Fruit fly (Drosophila melanogaster) whole organism, embryonic: ENCODE measurements around the gene CG18858.

ENCODE experiments used
- Blimp-1 ChIP-seq: fragments of 200-800 bp; sonication (Bioruptor generic); optimal IDR thresholded peaks from 3 replicates; lab custom pipeline; 2018; ENCODE audit warnings: missing biosample characterization, missing genetic modification characterization, mild to moderate bottlenecking, moderate library complexity, missing genetic modification reagents
- CG1024 ChIP-seq: fragments of 200-800 bp; sonication (Bioruptor generic); IDR thresholded peaks from 2 replicates; pipeline ENCODE4 v1.3.6; 2022; ENCODE audit warnings: missing biosample characterization, missing genetic modification characterization
- CG10543 ChIP-seq: fragments of 200-800 bp; sonication (Bioruptor generic); optimal IDR thresholded peaks from 3 replicates; lab custom pipeline; 2017; ENCODE audit warnings: missing biosample characterization, mild to moderate bottlenecking, missing genetic modification characterization, moderate library complexity
- CG11456 ChIP-seq: fragments of 200-800 bp; sonication (Bioruptor generic); IDR thresholded peaks from 3 replicates; pipeline ENCODE4 v1.3.6; 2022; ENCODE audit warnings: missing biosample characterization, missing genetic modification characterization
- CG11696 ChIP-seq: fragments of 200-800 bp; sonication (Bioruptor generic); IDR thresholded peaks from 2 replicates; pipeline ENCODE4 v1.3.6; 2022; ENCODE audit warnings: missing biosample characterization, missing genetic modification characterization
- CG15479 ChIP-seq: fragments of 200-800 bp; sonication (Bioruptor generic); optimal IDR thresholded peaks from 3 replicates; lab custom pipeline; 2019; ENCODE audit warnings: missing biosample characterization, mild to moderate bottlenecking, missing genetic modification characterization, moderate library complexity
- CG16813 ChIP-seq: fragments of 200-800 bp; sonication (Bioruptor generic); IDR thresholded peaks from 3 replicates; pipeline ENCODE4 v1.3.6; 2022; ENCODE audit warnings: missing biosample characterization, missing genetic modification characterization; ENCODE audit not compliant: partially characterized antibody
- CG17359 ChIP-seq: fragments of 200-800 bp; sonication (Bioruptor generic); optimal IDR thresholded peaks from 3 replicates; lab custom pipeline; 2018; ENCODE audit warnings: missing biosample characterization, mild to moderate bottlenecking, missing genetic modification characterization, moderate library complexity
- CG17568 ChIP-seq: fragments of 200-800 bp; sonication (Bioruptor generic); optimal IDR thresholded peaks from 2 replicates; lab custom pipeline; 2018; ENCODE audit warnings: missing biosample characterization, mild to moderate bottlenecking, missing genetic modification characterization, moderate library complexity
- CG4424 ChIP-seq: fragments of 200-800 bp; sonication (Bioruptor generic); optimal IDR thresholded peaks from 3 replicates; lab custom pipeline; 2016; ENCODE audit warnings: missing biosample characterization, missing genetic modification characterization
- CG6765 ChIP-seq: fragments of 200-800 bp; sonication (Bioruptor generic); optimal IDR thresholded peaks from 3 replicates; lab custom pipeline; 2017; ENCODE audit warnings: missing biosample characterization, mild to moderate bottlenecking, missing genetic modification characterization
- CG6813 ChIP-seq: fragments of 200-800 bp; sonication (Bioruptor generic); optimal IDR thresholded peaks from 2 replicates; lab custom pipeline; 2017; ENCODE audit warnings: missing biosample characterization, missing genetic modification characterization, mild to moderate bottlenecking, moderate library complexity, missing genetic modification reagents
- CTCF ChIP-seq: fragments of 200-800 bp; sonication (Bioruptor generic); optimal IDR thresholded peaks from 2 replicates; lab custom pipeline; 2017; ENCODE audit warnings: missing biosample characterization, mild to moderate bottlenecking, missing genetic modification characterization, moderate library complexity
- Camta ChIP-seq: fragments of 200-800 bp; sonication (Bioruptor generic); optimal IDR thresholded peaks from 2 replicates; lab custom pipeline; 2016; ENCODE audit warnings: missing biosample characterization, missing genetic modification characterization
- Dfd ChIP-seq, 2 experiments: fragments of >200 bp; optimal IDR thresholded peaks; 2 replicates each; lab custom pipeline; 2017; ENCODE audit warnings: missing biosample characterization in 2 of 2, missing genetic modification characterization in 2 of 2
- Dll ChIP-seq: fragments of 200-800 bp; sonication (Bioruptor generic); IDR thresholded peaks from 4 replicates; pipeline ENCODE4 v1.3.6; 2022; ENCODE audit warnings: missing biosample characterization, missing genetic modification characterization; ENCODE audit not compliant: partially characterized antibody
- Drgx ChIP-seq: fragments of 200-800 bp; sonication (Bioruptor generic); IDR thresholded peaks from 2 replicates; pipeline ENCODE4 v1.3.6; 2022; ENCODE audit warnings: missing biosample characterization, missing genetic modification characterization
- HmgD ChIP-seq: fragments of 200-800 bp; sonication (Bioruptor generic); optimal IDR thresholded peaks from 3 replicates; lab custom pipeline; 2016; ENCODE audit warnings: missing biosample characterization, missing genetic modification characterization
- Hr78 ChIP-seq, 2 experiments: fragments of 200-800 bp in 1 of 2; fragments of >200 bp in 1 of 2; sonication (Bioruptor generic) in 1 of 2; optimal IDR thresholded peaks; 2 replicates each; lab custom pipeline; 2017 to 2019; ENCODE audit warnings: missing biosample characterization in 2 of 2, missing genetic modification characterization in 2 of 2, mild to moderate bottlenecking in 1 of 2, moderate library complexity in 1 of 2
- Neu2 ChIP-seq: fragments of 200-800 bp; sonication (Bioruptor generic); optimal IDR thresholded peaks from 3 replicates; lab custom pipeline; 2016; ENCODE audit warnings: missing biosample characterization, missing genetic modification characterization, borderline replicate concordance
- Optix ChIP-seq: fragments of 200-800 bp; sonication (Bioruptor generic); IDR thresholded peaks from 3 replicates; pipeline ENCODE4 v1.3.6; 2022; ENCODE audit warnings: missing biosample characterization, missing genetic modification characterization
- TFAM ChIP-seq: fragments of 200-800 bp; sonication (Bioruptor generic); optimal IDR thresholded peaks from 2 replicates; lab custom pipeline; 2017; ENCODE audit warnings: missing biosample characterization, missing genetic modification characterization, inconsistent platforms
- Xbp1 ChIP-seq: fragments of 200-800 bp; sonication (Bioruptor generic); optimal IDR thresholded peaks from 3 replicates; lab custom pipeline; 2016; ENCODE audit warnings: missing biosample characterization, mild to moderate bottlenecking, missing genetic modification characterization
- ab ChIP-seq: fragments of 200-800 bp; sonication (Bioruptor generic); optimal IDR thresholded peaks from 2 replicates; lab custom pipeline; 2016; ENCODE audit warnings: missing biosample characterization, missing genetic modification characterization
- ap ChIP-seq: fragments of 200-800 bp; sonication (Bioruptor generic); IDR thresholded peaks from 2 replicates; pipeline ENCODE4 v1.3.6; 2022; ENCODE audit warnings: missing biosample characterization, missing genetic modification characterization
- chif ChIP-seq, 2 experiments: fragments of 200-800 bp; sonication (Bioruptor generic); optimal IDR thresholded peaks; 3 replicates each; lab custom pipeline; 2016; ENCODE audit warnings: missing biosample characterization in 2 of 2, missing genetic modification characterization in 2 of 2
- crol ChIP-seq: fragments of 200-800 bp; sonication (Bioruptor generic); IDR thresholded peaks from 2 replicates; pipeline ENCODE4 v1.3.6; 2022; ENCODE audit warnings: missing biosample characterization, missing genetic modification characterization
- dimm ChIP-seq: fragments of 200-800 bp; sonication (Bioruptor generic); IDR thresholded peaks from 2 replicates; pipeline ENCODE4 v1.3.6; 2022; ENCODE audit warnings: missing biosample characterization, missing genetic modification characterization
- dmrt11E ChIP-seq: fragments of 200-800 bp; sonication (Bioruptor generic); optimal IDR thresholded peaks from 3 replicates; lab custom pipeline; 2018; ENCODE audit warnings: missing biosample characterization, mild to moderate bottlenecking, missing genetic modification characterization, moderate library complexity
- esg ChIP-seq: fragments of 200-800 bp; sonication (Bioruptor generic); conservative IDR thresholded peaks from 2 replicates; pipeline ENCODE4 v1.3.6; 2022; ENCODE audit warnings: missing biosample characterization, missing genetic modification characterization
- gfzf ChIP-seq: fragments of 200-800 bp; sonication (Bioruptor generic); optimal IDR thresholded peaks from 2 replicates; lab custom pipeline; 2016; ENCODE audit warnings: missing biosample characterization, mild to moderate bottlenecking, missing genetic modification characterization, moderate library complexity
- grau ChIP-seq: fragments of 200-800 bp; optimal IDR thresholded peaks from 3 replicates; lab custom pipeline; 2019; ENCODE audit warnings: missing biosample characterization, mild to moderate bottlenecking, missing genetic modification characterization, moderate library complexity
- gt ChIP-seq: fragments of 200-800 bp; sonication (Bioruptor generic); IDR thresholded peaks from 2 replicates; pipeline ENCODE4 v1.3.6; 2022; ENCODE audit warnings: missing biosample characterization, missing genetic modification characterization
- nmo ChIP-seq: fragments of 200-800 bp; sonication (Bioruptor generic); optimal IDR thresholded peaks from 2 replicates; lab custom pipeline; 2018; ENCODE audit warnings: missing biosample characterization, mild to moderate bottlenecking, missing genetic modification characterization, moderate library complexity
- odd ChIP-seq: fragments of 200-800 bp; sonication (Bioruptor generic); optimal IDR thresholded peaks from 2 replicates; lab custom pipeline; 2017; ENCODE audit warnings: missing biosample characterization, mild to moderate bottlenecking, missing genetic modification characterization
- sens-2 ChIP-seq: fragments of 200-800 bp; sonication (Bioruptor generic); IDR thresholded peaks from 2 replicates; pipeline ENCODE4 v1.3.6; 2022; ENCODE audit warnings: missing biosample characterization, missing genetic modification characterization
- sqz ChIP-seq: fragments of 200-800 bp; sonication (Bioruptor generic); optimal IDR thresholded peaks from 3 replicates; lab custom pipeline; 2018; ENCODE audit warnings: missing biosample characterization, mild to moderate bottlenecking, missing genetic modification characterization

The CG18858 gene

DNA sequence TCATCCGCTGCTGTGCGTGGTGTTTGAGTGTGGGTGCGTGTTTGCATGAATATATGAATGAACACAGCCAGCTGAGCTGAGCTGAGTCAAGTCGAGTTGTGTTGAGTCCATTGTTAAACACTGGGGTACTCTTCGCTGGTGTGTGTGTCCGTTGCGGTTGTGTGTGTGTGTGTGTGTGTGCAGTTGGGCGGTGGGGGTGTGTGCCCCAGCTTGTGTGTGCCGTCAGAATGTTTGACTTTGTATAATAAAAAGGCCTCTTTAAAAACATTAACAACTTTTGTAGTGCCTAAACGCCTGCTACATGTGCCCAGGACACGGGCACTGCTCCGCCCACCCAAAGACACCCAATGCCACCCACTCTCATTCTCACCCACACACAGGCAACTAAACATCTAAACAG lies 20.4 kb downstream of the CG18858 start (continued):
- TF ChIP-seq Dfd (GFP tag; optimal IDR thresholded peaks at IDR 0.05; lab: Kevin White, UChicago) (peak in 1 of 2 experiments; percentile 65), ab (GFP tag; lab: Kevin White, UChicago) (no peak), crol (GFP tag; lab: Robert Waterston, UW) (no peak), CG10543 (GFP tag; lab: Kevin White, UChicago) (no peak), sens-2 (GFP tag; lab: Robert Waterston, UW) (no peak), CG6813 (GFP tag; lab: Kevin White, UChicago) (no peak), CG17568 (GFP tag; lab: Kevin White, UChicago) (no peak), Optix (GFP tag; lab: Robert Waterston, UW) (no peak), grau (tag; lab: Kevin White, UChicago) (no peak), Hr78 (GFP tag; optimal IDR thresholded peaks at IDR 0.05; lab: Kevin White, UChicago) (no peak), Camta (no peak), chif (GFP tag; optimal IDR thresholded peaks at IDR 0.05; lab: Kevin White, UChicago) (no peak), CG4424 (GFP tag; lab: Kevin White, UChicago) (no peak)

DNA sequence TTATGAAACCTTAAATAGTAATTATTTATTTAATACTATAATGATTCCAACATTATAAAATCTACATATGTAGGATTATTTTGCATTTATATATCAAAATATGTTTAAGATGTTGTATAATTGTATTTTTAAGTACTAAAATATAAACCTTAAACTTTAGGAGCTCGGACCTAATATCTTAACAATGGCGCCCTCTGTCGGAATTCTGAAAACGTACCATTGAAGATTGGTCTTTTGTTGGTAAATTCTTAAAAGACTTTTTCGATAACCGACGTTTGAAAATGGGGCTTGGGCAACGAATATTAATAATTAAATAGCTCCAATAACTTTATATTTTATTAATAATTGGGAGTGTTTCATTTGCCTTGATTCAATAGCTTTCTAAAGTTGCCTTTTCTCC lies 21.0 kb downstream of the CG18858 start:
- TF ChIP-seq dimm (no peak), CTCF (peak; percentile 76), CG6765 (GFP tag; lab: Kevin White, UChicago) (no peak), CG11456 (GFP tag; lab: Robert Waterston, UW) (no peak), esg (no peak), Neu2 (no peak), gt (no peak)
- TF ChIP-seq, all 482 proteins: peak for 1

DNA sequence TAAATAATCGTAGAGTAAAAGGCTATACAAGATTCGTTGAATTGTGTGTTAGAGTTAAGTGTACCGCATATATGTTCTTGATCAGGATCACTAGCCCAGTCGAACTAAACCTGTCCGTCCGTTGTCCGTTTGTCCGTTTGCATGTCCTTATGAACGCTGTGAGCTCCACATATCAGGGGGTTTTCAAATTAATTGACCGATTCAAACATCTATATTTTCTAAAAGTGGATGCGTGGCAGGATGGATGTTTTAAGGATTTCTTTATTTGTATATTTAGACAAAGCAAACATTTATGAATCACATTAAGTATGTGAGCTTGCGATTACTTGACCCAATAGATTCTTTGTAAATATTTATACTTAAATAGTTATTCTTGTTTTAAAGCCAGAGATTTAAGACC lies 23.7 kb downstream of the CG18858 start:
- TF ChIP-seq TFAM (GFP tag; lab: Kevin White, UChicago) (no peak), nmo (GFP tag; lab: Kevin White, UChicago) (no peak), Dll (GFP tag; lab: Robert Waterston, UW) (no peak), odd (GFP tag; lab: Kevin White, UChicago) (no peak), gfzf (no peak), sqz (GFP tag; lab: Kevin White, UChicago) (no peak), dmrt11E (tag; lab: Kevin White, UChicago) (no peak), ap (no peak), CG15479 (GFP tag; lab: Kevin White, UChicago) (no peak), Blimp-1 (GFP tag; lab: Kevin White, UChicago) (no peak), HmgD (GFP tag; lab: Kevin White, UChicago) (no peak), CG11696 (GFP tag; lab: Robert Waterston, UW) (no peak), CG16813 (GFP tag; lab: Robert Waterston, UW) (no peak), Xbp1 (GFP tag; lab: Kevin White, UChicago) (no peak), CG1024 (GFP tag; lab: Robert Waterston, UW) (no peak), CG17359 (tag; lab: Kevin White, UChicago) (no peak)

DNA sequence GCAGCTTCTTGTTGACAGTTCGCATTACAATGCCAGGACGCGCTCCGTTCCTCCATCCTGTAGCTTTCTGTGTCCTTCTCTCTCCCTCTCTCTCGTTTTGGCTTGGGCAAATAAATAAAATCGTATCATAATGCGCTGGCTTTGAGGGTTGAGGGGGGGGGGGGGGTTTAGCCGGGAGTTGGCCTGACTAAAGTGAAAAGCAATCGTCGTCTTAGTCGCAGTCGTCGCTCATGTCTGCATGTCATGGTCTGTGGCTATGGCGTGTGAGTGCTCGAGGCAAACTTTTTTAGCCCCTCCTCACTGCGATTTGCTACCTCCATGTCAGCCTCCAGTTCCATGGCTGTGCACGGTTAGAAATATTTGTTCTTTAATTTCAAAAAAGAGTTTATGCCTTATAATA lies 24.1 kb downstream of the CG18858 start:
- TF ChIP-seq Drgx (GFP tag; lab: Robert Waterston, UW) (peak; percentile 30; the same call in 1 of the 2 replicates), gfzf (no peak)
- TF ChIP-seq, all 482 proteins: peak for 1
